Fruit fly (Drosophila melanogaster) whole organism, wandering third instar larva: ENCODE measurements around the gene CG6271.

Source experiments
- CG9705 ChIP-seq: fragments of 200-800 bp; sonication (Bioruptor generic); optimal IDR thresholded peaks from 2 replicates; lab custom pipeline; 2018; ENCODE audit warnings: missing biosample characterization, mild to moderate bottlenecking, missing genetic modification characterization
- Dfd ChIP-seq: fragments of >200 bp; optimal IDR thresholded peaks from 2 replicates; lab custom pipeline; 2017; ENCODE audit warnings: missing biosample characterization, missing genetic modification characterization
- Dif ChIP-seq: fragments of 200-275, 200-300 bp; sonication (Bioruptor generic); optimal IDR thresholded peaks from 2 replicates; lab custom pipeline; 2018; ENCODE audit warnings: missing biosample characterization, missing genetic modification characterization; ENCODE audit not compliant: partially characterized antibody
- GATAd ChIP-seq: sonication (Bioruptor generic); optimal IDR thresholded peaks from 2 replicates; lab custom pipeline; 2016; ENCODE audit warnings: missing biosample characterization, missing genetic modification characterization
- HLH106 ChIP-seq: fragments of 200-800 bp; optimal IDR thresholded peaks from 3 replicates; lab custom pipeline; 2019; ENCODE audit warnings: missing biosample characterization, mild to moderate bottlenecking, missing genetic modification characterization, moderate library complexity
- Hnf4 ChIP-seq: fragments of 200-800 bp; sonication (Bioruptor generic); optimal IDR thresholded peaks from 2 replicates; lab custom pipeline; 2016; ENCODE audit warnings: missing biosample characterization, mild to moderate bottlenecking, missing genetic modification characterization
- Hr78 ChIP-seq: fragments of >200 bp; optimal IDR thresholded peaks from 2 replicates; lab custom pipeline; 2017; ENCODE audit warnings: missing biosample characterization, missing genetic modification characterization
- Hr83 ChIP-seq: fragments of 200-300 bp; sonication (Bioruptor generic); optimal IDR thresholded peaks from 2 replicates; lab custom pipeline; 2016; ENCODE audit warnings: missing biosample characterization, mild to moderate bottlenecking, missing genetic modification characterization, moderate library complexity; ENCODE audit not compliant: poor library complexity, severe bottlenecking
- Mio ChIP-seq: sonication (Bioruptor generic); optimal IDR thresholded peaks from 2 replicates; lab custom pipeline; 2016; ENCODE audit warnings: missing biosample characterization, missing genetic modification characterization
- Myc ChIP-seq: fragments of >200 bp; optimal IDR thresholded peaks from 2 replicates; lab custom pipeline; 2017
- N ChIP-seq: fragments of >200 bp; optimal IDR thresholded peaks from 2 replicates; lab custom pipeline; 2018; ENCODE audit warnings: missing biosample characterization, missing external identifiers, missing genetic modification characterization
- OdsH ChIP-seq: fragments of 200-800 bp; sonication (Bioruptor generic); optimal IDR thresholded peaks from 2 replicates; lab custom pipeline; 2016; ENCODE audit warnings: missing biosample characterization, mild to moderate bottlenecking, missing genetic modification characterization
- Rel ChIP-seq, 2 experiments: fragments of 200-800 bp; sonication (Bioruptor generic) in 1 of 2; optimal IDR thresholded peaks; 2 replicates in 1 of 2; 3 replicates in 1 of 2; lab custom pipeline; 2016 to 2019; ENCODE audit warnings: mild to moderate bottlenecking in 2 of 2, missing biosample characterization in 2 of 2, missing genetic modification characterization in 2 of 2, moderate library complexity in 1 of 2
- Sp1 ChIP-seq: fragments of 200-800 bp; sonication (Bioruptor generic); optimal IDR thresholded peaks from 3 replicates; lab custom pipeline; 2019; ENCODE audit warnings: missing biosample characterization, mild to moderate bottlenecking, missing genetic modification characterization, moderate library complexity
- Vsx2 ChIP-seq: fragments of 200-300, 225-300 bp; sonication (Bioruptor generic); optimal IDR thresholded peaks from 2 replicates; lab custom pipeline; 2018; ENCODE audit warnings: missing biosample characterization, missing genetic modification characterization; ENCODE audit not compliant: partially characterized antibody
- brk ChIP-seq: fragments of 200-800 bp; sonication (Bioruptor generic); optimal IDR thresholded peaks from 2 replicates; lab custom pipeline; 2016; ENCODE audit warnings: missing biosample characterization, mild to moderate bottlenecking, missing genetic modification characterization
- dl ChIP-seq, 2 experiments: fragments of 175-275, 200-275 bp in 1 of 2; fragments of 200-275 bp in 1 of 2; sonication (Bioruptor generic); optimal IDR thresholded peaks; lab custom pipeline; 2018; ENCODE audit warnings: mild to moderate bottlenecking in 2 of 2, missing biosample characterization in 2 of 2, missing genetic modification characterization in 2 of 2, moderate library complexity in 2 of 2; ENCODE audit not compliant: partially characterized antibody in 2 of 2, insufficient read depth in 1 of 2
- dmrt93B ChIP-seq: fragments of 200-800 bp; sonication (Bioruptor generic); optimal IDR thresholded peaks from 2 replicates; lab custom pipeline; 2018; ENCODE audit warnings: missing biosample characterization, mild to moderate bottlenecking, missing genetic modification characterization
- ey ChIP-seq: fragments of 200-800 bp; sonication (Bioruptor generic); optimal IDR thresholded peaks from 2 replicates; lab custom pipeline; 2016; ENCODE audit warnings: missing biosample characterization, missing genetic modification characterization
- foxo ChIP-seq, 2 experiments: fragments of 200-800 bp; sonication (Bioruptor generic); optimal IDR thresholded peaks; 2 replicates in 1 of 2; 3 replicates in 1 of 2; lab custom pipeline; 2016 to 2017; ENCODE audit warnings: missing biosample characterization in 2 of 2, missing genetic modification characterization in 2 of 2
- fru ChIP-seq: fragments of 200-800 bp; sonication (Bioruptor generic); optimal IDR thresholded peaks from 3 replicates; lab custom pipeline; 2016; ENCODE audit warnings: missing biosample characterization, mild to moderate bottlenecking, missing genetic modification characterization
- h ChIP-seq: fragments of 200-800 bp; sonication (Bioruptor generic); optimal IDR thresholded peaks from 3 replicates; lab custom pipeline; 2016; ENCODE audit warnings: missing biosample characterization, mild to moderate bottlenecking, missing genetic modification characterization
- lola ChIP-seq: fragments of >200 bp; optimal IDR thresholded peaks from 2 replicates; lab custom pipeline; 2017; ENCODE audit warnings: missing biosample characterization, missing genetic modification characterization
- psq ChIP-seq: fragments of 200-800 bp; sonication (Bioruptor generic); optimal IDR thresholded peaks from 3 replicates; lab custom pipeline; 2017; ENCODE audit warnings: missing biosample characterization, mild to moderate bottlenecking, missing genetic modification characterization, moderate library complexity
- rgr ChIP-seq: fragments of 200-800 bp; sonication (Bioruptor generic); optimal IDR thresholded peaks from 3 replicates; lab custom pipeline; 2016; ENCODE audit warnings: missing biosample characterization, mild to moderate bottlenecking, missing genetic modification characterization
- sage ChIP-seq: fragments of 200-800 bp; sonication (Bioruptor generic); optimal IDR thresholded peaks from 2 replicates; lab custom pipeline; 2016; ENCODE audit warnings: missing biosample characterization, mild to moderate bottlenecking, missing genetic modification characterization
- tai ChIP-seq: sonication (Bioruptor generic); optimal IDR thresholded peaks from 2 replicates; lab custom pipeline; 2016; ENCODE audit warnings: missing biosample characterization, missing genetic modification characterization
- woc ChIP-seq: sonication (Bioruptor generic); optimal IDR thresholded peaks from 2 replicates; lab custom pipeline; 2016; ENCODE audit warnings: missing biosample characterization, mild to moderate bottlenecking, missing genetic modification characterization

The CG6271 gene

DNA sequence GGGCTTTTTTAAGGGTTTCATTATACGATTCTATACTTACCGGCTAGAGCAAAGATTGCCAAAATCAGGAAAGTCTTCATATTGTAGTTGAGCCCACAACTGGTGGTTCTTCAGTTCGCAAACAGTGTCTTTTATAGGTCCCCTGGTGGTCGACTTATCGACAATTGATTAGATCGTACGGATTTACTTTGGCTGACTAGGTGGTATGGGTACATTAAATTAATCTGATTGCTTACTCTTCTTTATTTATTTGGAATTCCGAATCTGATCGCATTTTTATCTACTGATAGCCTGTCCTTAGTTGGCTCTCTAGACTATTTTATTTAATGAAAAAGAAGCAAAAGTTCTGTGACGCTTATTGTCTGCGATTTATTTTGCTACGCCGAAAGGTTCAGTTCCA lies at the start of gene CG6271:
TSS of gene CG6271 (minus strand) at position 101 of the 400 bp plus-strand sequence.
- TF ChIP-seq dmrt93B (GFP tag; lab: Kevin White, UChicago) (no peak), Dfd (GFP tag; lab: Kevin White, UChicago) (no peak), psq (GFP tag; lab: Kevin White, UChicago) (no peak), Hnf4 (GFP tag; lab: Kevin White, UChicago) (no peak), brk (GFP tag; lab: Kevin White, UChicago) (no peak), HLH106 (tag; lab: Kevin White, UChicago) (no peak), tai (GFP tag; lab: Kevin White, UChicago) (no peak), Sp1 (GFP tag; lab: Kevin White, UChicago) (no peak), ey (no peak), Rel (GFP tag; optimal IDR thresholded peaks at IDR 0.05; lab: Kevin White, UChicago) (no peak), Rel (tag; optimal IDR thresholded peaks at IDR 0.05; lab: Kevin White, UChicago) (no peak), h (no peak)

dm6 chr3R:27075694-27076093 lies 49.8 kb upstream of the CG6271 start, which contains the start of gene CG14257:
TSS of gene CG14257 (plus strand) at chr3R:27075870.
- TF ChIP-seq Hr78 (GFP tag; lab: Kevin White, UChicago) = no peak
- peak; percentile 71 for TF ChIP-seq psq (GFP tag; lab: Kevin White, UChicago)
- TF ChIP-seq OdsH (GFP tag; lab: Kevin White, UChicago) = no peak
- TF ChIP-seq Dif (GFP tag; lab: Kevin White, UChicago) = peak; percentile 48
- TF ChIP-seq Vsx2 = peak; percentile 8
- TF ChIP-seq Rel (GFP tag; optimal IDR thresholded peaks at IDR 0.05; lab: Kevin White, UChicago) = no peak
- peak; percentile 23 for TF ChIP-seq Rel (tag; optimal IDR thresholded peaks at IDR 0.05; lab: Kevin White, UChicago)

DNA sequence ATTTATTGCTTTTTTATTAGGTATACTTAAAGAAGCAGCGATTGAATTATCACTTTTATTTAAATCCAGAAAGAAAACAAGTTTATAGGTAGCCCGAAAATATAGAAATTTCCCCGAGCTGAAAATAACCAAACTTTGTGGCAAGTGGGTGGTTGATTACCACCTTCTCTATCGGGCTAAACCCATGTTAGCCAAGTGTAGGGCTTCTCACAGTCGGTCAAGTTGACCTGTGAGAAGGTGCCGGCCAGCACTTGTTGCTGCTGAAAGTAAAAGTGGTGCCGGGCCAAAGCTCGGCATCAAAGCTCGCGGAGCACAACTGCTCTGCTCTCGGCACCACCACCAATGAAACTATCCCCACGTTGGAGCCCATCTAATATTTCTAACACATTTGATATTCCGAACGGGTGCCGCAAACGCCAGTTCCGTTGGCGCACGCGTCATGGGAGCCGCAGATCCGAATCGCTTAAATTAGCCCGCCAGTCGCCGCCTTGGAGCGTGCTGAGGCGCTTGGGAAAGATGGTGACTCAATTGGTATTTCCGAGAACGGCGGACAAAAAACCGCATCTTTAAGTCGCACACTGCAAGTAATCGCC lies 45.1 kb upstream of the CG6271 start:
- no peak for TF ChIP-seq ey
- TF ChIP-seq Dif (GFP tag; lab: Kevin White, UChicago) = no peak
- TF ChIP-seq HLH106 (tag; lab: Kevin White, UChicago) = no peak
- TF ChIP-seq, all 38 proteins: peak for 0

- TF ChIP-seq fru (peak; percentile 7), dl (GFP tag; optimal IDR thresholded peaks at IDR 0.05; lab: Kevin White, UChicago; ENCODE audit: insufficient read depth in 1 of 2, partially characterized antibody in 2 of 2) (peak; percentile 61 to 89), Hr83 (peak; percentile 32), OdsH (GFP tag; lab: Kevin White, UChicago) (no peak), lola (no peak), sage (no peak), rgr (GFP tag; lab: Kevin White, UChicago) (peak; percentile 0), h (peak; percentile 49), Vsx2 (peak; percentile 33), foxo (GFP tag; optimal IDR thresholded peaks at IDR 0.05; lab: Kevin White, UChicago) (peak in 1 of 2 experiments; percentile 6), Dif (GFP tag; lab: Kevin White, UChicago) (peak; percentile 87)
- TF ChIP-seq, all 38 proteins: peak for 8
These were observed 44.1 kb upstream of the CG6271 start, which contains the start of gene spz for dm6 chr3R:27069810-27070625. TSS of gene spz (minus strand) at chr3R:27070070.

DNA sequence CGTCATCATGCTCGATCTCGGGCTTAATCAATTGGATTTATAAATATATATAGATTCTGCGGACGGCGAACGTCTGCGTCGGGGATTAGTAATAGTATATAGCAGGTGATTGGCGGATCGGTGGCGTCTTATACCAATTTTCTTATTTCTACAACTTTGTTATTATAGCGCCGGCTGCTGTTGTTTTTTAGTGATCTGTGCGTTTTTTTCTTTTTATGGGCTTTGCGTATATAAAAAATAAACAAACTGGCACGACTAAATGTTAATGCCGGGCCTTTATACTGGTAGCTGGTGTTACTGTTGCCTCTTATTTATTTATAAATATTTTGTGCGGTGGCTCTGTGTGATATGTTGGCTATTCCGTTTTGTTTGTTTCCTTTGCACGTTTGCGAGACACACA lies 43.3 kb upstream of the CG6271 start:
- TF ChIP-seq Mio (no peak), ey (no peak), dl (GFP tag; optimal IDR thresholded peaks at IDR 0.05; lab: Kevin White, UChicago; ENCODE audit: insufficient read depth in 1 of 2, partially characterized antibody in 2 of 2) (no peak), GATAd (GFP tag; lab: Kevin White, UChicago) (no peak), Sp1 (GFP tag; lab: Kevin White, UChicago) (no peak), Myc (lab: Kevin White, UChicago) (no peak), woc (GFP tag; lab: Kevin White, UChicago) (no peak), Vsx2 (no peak), CG9705 (GFP tag; lab: Kevin White, UChicago) (no peak), dmrt93B (GFP tag; lab: Kevin White, UChicago) (no peak), tai (GFP tag; lab: Kevin White, UChicago) (no peak), HLH106 (tag; lab: Kevin White, UChicago) (no peak), N (no peak)
